Fruit fly (Drosophila melanogaster) whole organism, pupa: ENCODE data around the gene fru.

Experiments
- CG10348 ChIP-seq: fragments of 200-800 bp; sonication (Bioruptor generic); IDR thresholded peaks from 2 replicates; pipeline ENCODE4 v1.3.6; 2022; ENCODE audit warnings: missing biosample characterization, missing genetic modification characterization
- CG12605 ChIP-seq: fragments of 200-800 bp; sonication (Bioruptor generic); IDR thresholded peaks from 2 replicates; pipeline ENCODE4 v1.3.6; 2022; ENCODE audit warnings: missing biosample characterization, missing genetic modification characterization
- CG13204 ChIP-seq: fragments of 200-800 bp; sonication (Bioruptor generic); optimal IDR thresholded peaks from 2 replicates; lab custom pipeline; 2018; ENCODE audit warnings: missing biosample characterization, mild to moderate bottlenecking, missing genetic modification characterization, moderate library complexity
- CG14655 ChIP-seq: fragments of 200-800 bp; sonication (Bioruptor generic); optimal IDR thresholded peaks from 3 replicates; lab custom pipeline; 2017; ENCODE audit warnings: mild to moderate bottlenecking, missing biosample characterization, missing genetic modification reagents, missing genetic modification characterization
- CG15710 ChIP-seq: fragments of 200-800 bp; sonication (Bioruptor generic); optimal IDR thresholded peaks from 2 replicates; lab custom pipeline; 2018; ENCODE audit warnings: missing biosample characterization, mild to moderate bottlenecking, missing genetic modification characterization, moderate library complexity
- CG17806 ChIP-seq: fragments of 200-800 bp; sonication (Bioruptor generic); optimal IDR thresholded peaks from 2 replicates; lab custom pipeline; 2018; ENCODE audit warnings: missing biosample characterization, mild to moderate bottlenecking, missing genetic modification characterization, moderate library complexity
- CG32121 ChIP-seq: fragments of 200-800 bp; sonication (Bioruptor generic); IDR thresholded peaks from 2 replicates; pipeline ENCODE4 v1.3.6; 2022; ENCODE audit warnings: missing biosample characterization, missing genetic modification characterization
- CG34367 ChIP-seq: fragments of 200-800 bp; sonication (Bioruptor generic); optimal IDR thresholded peaks from 2 replicates; lab custom pipeline; 2018; ENCODE audit warnings: missing biosample characterization, mild to moderate bottlenecking, missing genetic modification characterization
- CG4496 ChIP-seq: fragments of 200-800 bp; sonication (Bioruptor generic); IDR thresholded peaks from 3 replicates; pipeline ENCODE4 v1.3.6; 2022; ENCODE audit warnings: missing biosample characterization, missing genetic modification characterization
- CG8159 ChIP-seq: fragments of 200-800 bp; sonication (Bioruptor generic); optimal IDR thresholded peaks from 3 replicates; lab custom pipeline; 2018; ENCODE audit warnings: missing biosample characterization, mild to moderate bottlenecking, missing genetic modification characterization, moderate library complexity
- CG8301 ChIP-seq: fragments of 200-800 bp; sonication (Bioruptor generic); optimal IDR thresholded peaks from 2 replicates; lab custom pipeline; 2018; ENCODE audit warnings: missing biosample characterization, mild to moderate bottlenecking, missing genetic modification characterization
- CG9948 ChIP-seq: fragments of 200-800 bp; sonication (Bioruptor generic); optimal IDR thresholded peaks from 2 replicates; lab custom pipeline; 2018; ENCODE audit warnings: missing biosample characterization, mild to moderate bottlenecking, missing genetic modification characterization, moderate library complexity
- D1 ChIP-seq: fragments of 200-800 bp; sonication (Bioruptor generic); optimal IDR thresholded peaks from 2 replicates; lab custom pipeline; 2018; ENCODE audit warnings: missing biosample characterization, mild to moderate bottlenecking, missing genetic modification characterization, moderate library complexity
- EcR ChIP-seq: fragments of 200-800 bp; sonication (Bioruptor generic); optimal IDR thresholded peaks from 3 replicates; lab custom pipeline; 2019; ENCODE audit warnings: missing biosample characterization, missing genetic modification characterization, mild to moderate bottlenecking, moderate library complexity, missing genetic modification reagents
- Ets98B ChIP-seq: fragments of 200-800 bp; sonication (Bioruptor generic); IDR thresholded peaks from 2 replicates; pipeline ENCODE4 v1.3.6; 2022; ENCODE audit warnings: missing biosample characterization, missing genetic modification characterization
- Pif1A ChIP-seq: fragments of 200-800 bp; sonication (Bioruptor generic); optimal IDR thresholded peaks from 3 replicates; lab custom pipeline; 2016; ENCODE audit warnings: missing biosample characterization, missing genetic modification characterization
- Pif1B ChIP-seq: fragments of 200-800 bp; sonication (Bioruptor generic); optimal IDR thresholded peaks from 3 replicates; lab custom pipeline; 2016; ENCODE audit warnings: missing biosample characterization, missing genetic modification characterization
- Snoo ChIP-seq: fragments of 200-800 bp; sonication (Bioruptor generic); optimal IDR thresholded peaks from 3 replicates; lab custom pipeline; 2017; ENCODE audit warnings: missing biosample characterization, mild to moderate bottlenecking, missing genetic modification characterization, inconsistent platforms
- fd96Ca ChIP-seq: fragments of 200-800 bp; sonication (Bioruptor generic); IDR thresholded peaks from 3 replicates; pipeline ENCODE4 v1.3.6; 2022; ENCODE audit warnings: missing biosample characterization, missing genetic modification characterization
- gl ChIP-seq: fragments of 200-800 bp; sonication (Bioruptor generic); optimal IDR thresholded peaks from 2 replicates; lab custom pipeline; 2018; ENCODE audit warnings: missing biosample characterization, mild to moderate bottlenecking, missing genetic modification characterization
- rn ChIP-seq: fragments of 200-800 bp; sonication (Bioruptor generic); IDR thresholded peaks from 2 replicates; pipeline ENCODE4 v1.3.6; 2022; ENCODE audit warnings: missing biosample characterization, missing genetic modification characterization

fru gene

dm6 chr3R:18412279-18413214 lies 132.8 kb downstream of the fru start, which contains the start of gene CG31122:
Gene CG31122 (minus strand): TSS chr3R:18412874.
- no peak for TF ChIP-seq CG8159
- no peak for TF ChIP-seq gl (tag; lab: Kevin White, UChicago)
- TF ChIP-seq CG14655 (GFP tag; lab: Kevin White, UChicago), result no peak
- peak; percentile 10 for TF ChIP-seq CG8301
- TF ChIP-seq CG12605, result no peak
- TF ChIP-seq CG32121, result peak; percentile 44; the same call in 1 of the 2 replicates
- no peak for TF ChIP-seq CG15710
- no peak for TF ChIP-seq Pif1A (GFP tag; lab: Kevin White, UChicago)
- no peak for TF ChIP-seq CG34367 (tag; lab: Kevin White, UChicago)
- no peak for TF ChIP-seq Pif1B
- TF ChIP-seq Ets98B (GFP tag; lab: Robert Waterston, UW), result peak; percentile 51
- no peak; the same call in 2 of the 3 replicates for TF ChIP-seq fd96Ca (GFP tag; lab: Robert Waterston, UW)
- TF ChIP-seq CG9948 (tag; lab: Kevin White, UChicago), result no peak
- TF ChIP-seq CG13204, result no peak
- peak; percentile 46; the same call in 1 of the 3 replicates for TF ChIP-seq CG4496 (GFP tag; lab: Robert Waterston, UW)
- TF ChIP-seq rn, result no peak
- TF ChIP-seq CG17806 (tag; lab: Kevin White, UChicago), result no peak
- no peak for TF ChIP-seq EcR (GFP tag; lab: Kevin White, UChicago)
- TF ChIP-seq Snoo (tag; lab: Kevin White, UChicago), result no peak
- TF ChIP-seq D1 (tag; lab: Kevin White, UChicago), result no peak
- TF ChIP-seq CG10348, result no peak
- TF ChIP-seq, all 21 proteins: peak for 4

- TF ChIP-seq CG15710 (no peak), gl (tag; lab: Kevin White, UChicago) (no peak), EcR (GFP tag; lab: Kevin White, UChicago) (no peak), Pif1A (GFP tag; lab: Kevin White, UChicago) (no peak), CG4496 (GFP tag; lab: Robert Waterston, UW) (no peak), CG32121 (no peak), Ets98B (GFP tag; lab: Robert Waterston, UW) (no peak), rn (no peak), CG12605 (no peak), Pif1B (no peak), CG17806 (tag; lab: Kevin White, UChicago) (no peak), CG8301 (no peak), CG10348 (no peak), Snoo (tag; lab: Kevin White, UChicago) (no peak), CG8159 (no peak)
Observed at dm6 chr3R:18411205-18411749, 134.1 kb downstream of the fru start, which contains the start of gene CG10864. Gene CG10864 (minus strand): TSS chr3R:18411631.

- TF ChIP-seq CG32121, result peak; percentile 66; the same call in 1 of the 2 replicates
- TF ChIP-seq CG8301, result peak; percentile 28
- TF ChIP-seq EcR (GFP tag; lab: Kevin White, UChicago), result no peak
- TF ChIP-seq CG15710, result peak; percentile 62
- TF ChIP-seq Pif1B, result peak; percentile 63
- peak; percentile 63 for TF ChIP-seq Snoo (tag; lab: Kevin White, UChicago)
- peak; percentile 40; the same call in 1 of the 3 replicates for TF ChIP-seq fd96Ca (GFP tag; lab: Robert Waterston, UW)
- TF ChIP-seq rn, result no peak
- no peak for TF ChIP-seq CG10348
- TF ChIP-seq D1 (tag; lab: Kevin White, UChicago), result no peak
- TF ChIP-seq CG8159, result peak; percentile 52
- no peak for TF ChIP-seq CG14655 (GFP tag; lab: Kevin White, UChicago)
- peak; percentile 2 for TF ChIP-seq gl (tag; lab: Kevin White, UChicago)
- TF ChIP-seq CG17806 (tag; lab: Kevin White, UChicago), result peak; percentile 54
- TF ChIP-seq CG34367 (tag; lab: Kevin White, UChicago), result peak; percentile 17
- TF ChIP-seq CG13204, result no peak
- TF ChIP-seq CG9948 (tag; lab: Kevin White, UChicago), result peak; percentile 7
- peak; percentile 68 for TF ChIP-seq CG4496 (GFP tag; lab: Robert Waterston, UW)
- no peak for TF ChIP-seq Pif1A (GFP tag; lab: Kevin White, UChicago)
- peak; percentile 58; the same call in 1 of the 2 replicates for TF ChIP-seq Ets98B (GFP tag; lab: Robert Waterston, UW)
- no peak for TF ChIP-seq CG12605
Observed at dm6 chr3R:18404713-18405112, 140.7 kb downstream of the fru start, which contains the start of gene CG7685. Gene CG7685 (plus strand): TSS chr3R:18404940.

- TF ChIP-seq CG15710 (peak; percentile 98), Pif1B (peak; percentile 91), CG4496 (GFP tag; lab: Robert Waterston, UW) (peak; percentile 94), fd96Ca (GFP tag; lab: Robert Waterston, UW) (peak; percentile 92), EcR (GFP tag; lab: Kevin White, UChicago) (peak; percentile 18), D1 (tag; lab: Kevin White, UChicago) (no peak), CG8301 (peak; percentile 92), CG9948 (tag; lab: Kevin White, UChicago) (peak; percentile 96), rn (peak; percentile 95), Pif1A (GFP tag; lab: Kevin White, UChicago) (peak; percentile 84), CG32121 (peak; percentile 98), CG10348 (peak; percentile 85), CG8159 (peak; percentile 98), CG14655 (GFP tag; lab: Kevin White, UChicago) (peak; percentile 94), CG13204 (no peak), CG12605 (peak; percentile 98), CG17806 (tag; lab: Kevin White, UChicago) (peak; percentile 97), Ets98B (GFP tag; lab: Robert Waterston, UW) (peak; percentile 94), Snoo (tag; lab: Kevin White, UChicago) (peak; percentile 94), CG34367 (tag; lab: Kevin White, UChicago) (peak; percentile 92), gl (tag; lab: Kevin White, UChicago) (peak; percentile 62)
Observed at dm6 chr3R:18402549-18403429, 142.6 kb downstream of the fru start, which contains the start of the genes Wdr37 and koko. Gene Wdr37 (minus strand): TSS chr3R:18402716. Gene koko (plus strand): TSS chr3R:18403026.
